Worm (Caenorhabditis elegans): ENCODE measurements around the gene Y11D7A.3.

DNA sequence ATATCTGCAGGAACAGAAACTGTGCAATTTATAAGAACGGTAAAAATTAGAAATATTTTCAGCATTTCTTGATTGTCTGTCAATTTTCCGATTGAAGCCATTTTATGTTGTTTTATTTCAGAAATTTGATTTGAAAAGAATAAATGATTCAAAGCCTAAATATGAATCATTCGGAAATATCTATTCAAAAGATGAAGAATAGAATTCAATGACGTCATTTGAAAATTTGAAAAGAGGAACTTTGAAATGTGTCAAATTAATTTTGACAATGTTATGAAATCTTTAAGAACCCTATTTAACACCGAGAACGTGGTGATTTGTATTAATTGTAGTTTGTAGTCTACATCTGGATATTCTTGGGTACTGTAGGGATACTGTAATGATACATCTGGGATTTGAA, 40.4 kb upstream of the Y11D7A.3 start, which contains the start of gene C46C2.5:
- TF ChIP-seq ceh-39 (tag; optimal IDR thresholded peaks at IDR 0.05) (no peak), nhr-76 (tag; optimal IDR thresholded peaks at IDR 0.05) (no peak), blmp-1 (tag; optimal IDR thresholded peaks at IDR 0.05) (no peak), ham-2 (GFP tag; optimal IDR thresholded peaks at IDR 0.05) (no peak), mep-1 (tag; optimal IDR thresholded peaks at IDR 0.05) (no peak), pha-4 (tag; optimal IDR thresholded peaks at IDR 0.05) (no peak), snpc-4 (tag; optimal IDR thresholded peaks at IDR 0.05) (no peak), nhr-237 (tag; optimal IDR thresholded peaks at IDR 0.05) (no peak), nhr-12 (tag; optimal IDR thresholded peaks at IDR 0.05) (no peak), nhr-28 (tag; optimal IDR thresholded peaks at IDR 0.05) (no peak), hlh-1 (tag; optimal IDR thresholded peaks at IDR 0.05) (no peak), unc-62 (GFP tag; optimal IDR thresholded peaks at IDR 0.05) (no peak)
